Worm (Caenorhabditis elegans) whole organism, L3 larva: ENCODE measurements around the gene idh-1.

Experiments
- ZK546.5 ChIP-seq: sonication (generic microtip); optimal IDR thresholded peaks from 2 replicates; lab custom pipeline; 2017; ENCODE audit warnings: missing biosample characterization, missing genetic modification characterization
- ama-1 ChIP-seq: fragments of 150-350 bp; optimal IDR thresholded peaks from 2 replicates; lab custom pipeline; 2018
- elt-2 ChIP-seq: sonication (generic microtip); optimal IDR thresholded peaks from 2 replicates; lab custom pipeline; 2016; ENCODE audit warnings: missing genetic modification reagents, mild to moderate bottlenecking, missing genetic modification characterization, missing compliant biosample characterization
- elt-3 ChIP-seq, 3 experiments: fragments of 150-350 bp in 1 of 3; sonication (generic microtip) in 2 of 3; optimal IDR thresholded peaks; 2 replicates in 2 of 3; 4 replicates in 1 of 3; lab custom pipeline; 2014 to 2017; ENCODE audit warnings: missing biosample characterization in 3 of 3, missing genetic modification characterization in 3 of 3
- fkh-10 ChIP-seq: sonication (generic microtip); optimal IDR thresholded peaks from 2 replicates; lab custom pipeline; 2017; ENCODE audit warnings: missing biosample characterization, missing genetic modification reagents, missing genetic modification characterization
- nhr-11 ChIP-seq: fragments of 150-350 bp; optimal IDR thresholded peaks from 2 replicates; lab custom pipeline; 2014; ENCODE audit warnings: missing biosample characterization, missing genetic modification characterization
- nhr-25 ChIP-seq: sonication (generic microtip); optimal IDR thresholded peaks from 2 replicates; lab custom pipeline; 2017; ENCODE audit warnings: missing biosample characterization, missing genetic modification characterization
- pha-4 ChIP-seq: fragments of 150-350 bp; optimal IDR thresholded peaks from 2 replicates; lab custom pipeline; 2014; ENCODE audit warnings: missing biosample characterization, missing genetic modification reagents, missing genetic modification characterization

DNA sequence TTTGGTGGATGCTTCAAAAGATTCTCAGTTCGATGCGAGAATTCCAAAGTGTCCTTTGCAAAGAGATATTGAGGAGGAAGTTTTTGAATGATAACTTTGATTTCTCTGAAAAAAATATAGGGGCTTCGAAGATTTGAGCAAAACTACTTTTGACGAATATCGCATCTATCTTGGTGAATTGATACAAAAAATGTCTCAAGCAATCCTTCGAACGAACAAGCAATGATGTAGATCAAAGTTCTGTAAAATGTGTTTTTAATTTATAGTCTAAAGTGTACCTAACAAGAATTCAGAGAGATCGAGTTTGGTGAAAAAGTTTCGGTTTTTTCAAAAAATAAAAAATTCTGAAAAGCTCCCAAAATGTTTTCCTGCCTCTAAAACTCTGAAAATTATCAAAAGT, 43.6 kb downstream of the idh-1 start, which contains the start of gene F56D5.3:
- TF ChIP-seq nhr-25, result no peak
- TF ChIP-seq ama-1 (lab: Kevin White, UChicago), result no peak
- no peak for TF ChIP-seq elt-2 (tag; lab: Kevin White, UChicago)
- TF ChIP-seq pha-4 (tag; lab: Kevin White, UChicago), result no peak
- TF ChIP-seq nhr-11, result no peak
- no peak for TF ChIP-seq ZK546.5 (tag; lab: Kevin White, UChicago)
- no peak for TF ChIP-seq fkh-10 (GFP tag; lab: Kevin White, UChicago)
- no peak for TF ChIP-seq elt-3 (tag; optimal IDR thresholded peaks at IDR 0.05; lab: Kevin White, UChicago)
